Fruit fly (Drosophila melanogaster) whole organism, adult: Measurements from ENCODE around the gene et.

Source experiments
- CG11617 ChIP-seq: fragments of 200-800 bp; sonication (Bioruptor generic); optimal IDR thresholded peaks from 2 replicates; lab custom pipeline; 2017; ENCODE audit warnings: mild to moderate bottlenecking, missing biosample characterization, missing genetic modification reagents, missing genetic modification characterization
- CG14711 ChIP-seq: fragments of 200-800 bp; sonication (Bioruptor generic); optimal IDR thresholded peaks from 2 replicates; lab custom pipeline; 2018; ENCODE audit warnings: missing biosample characterization, mild to moderate bottlenecking, missing genetic modification characterization, moderate library complexity
- CG1620 ChIP-seq: fragments of 200-800 bp; sonication (Bioruptor generic); optimal IDR thresholded peaks from 2 replicates; lab custom pipeline; 2016; ENCODE audit warnings: missing biosample characterization, missing genetic modification characterization
- CG33017 ChIP-seq: fragments of 200-800 bp; sonication (Bioruptor generic); optimal IDR thresholded peaks from 2 replicates; lab custom pipeline; 2018; ENCODE audit warnings: missing biosample characterization, mild to moderate bottlenecking, missing genetic modification characterization, moderate library complexity
- CG5204 ChIP-seq: fragments of 200-800 bp; sonication (Bioruptor generic); optimal IDR thresholded peaks from 2 replicates; lab custom pipeline; 2016; ENCODE audit warnings: missing biosample characterization, missing genetic modification characterization
- CG7045 ChIP-seq: fragments of 200-800 bp; sonication (Bioruptor generic); optimal IDR thresholded peaks from 2 replicates; lab custom pipeline; 2017; ENCODE audit warnings: missing biosample characterization, mild to moderate bottlenecking, missing genetic modification characterization
- CG7101 ChIP-seq: fragments of 200-800 bp; sonication (Bioruptor generic); optimal IDR thresholded peaks from 2 replicates; lab custom pipeline; 2018; ENCODE audit warnings: missing biosample characterization, mild to moderate bottlenecking, missing genetic modification characterization, moderate library complexity
- Clk ChIP-seq: fragments of 200-800 bp; sonication (Bioruptor generic); optimal IDR thresholded peaks from 2 replicates; lab custom pipeline; 2017; ENCODE audit warnings: missing biosample characterization, missing genetic modification characterization
- Crg-1 ChIP-seq: fragments of 200-800 bp; sonication (Bioruptor generic); optimal IDR thresholded peaks from 2 replicates; lab custom pipeline; 2016; ENCODE audit warnings: missing biosample characterization, missing genetic modification characterization
- cic ChIP-seq: fragments of 200-800 bp; sonication (Bioruptor generic); optimal IDR thresholded peaks from 2 replicates; lab custom pipeline; 2017; ENCODE audit warnings: missing biosample characterization, mild to moderate bottlenecking, missing genetic modification characterization, moderate library complexity
- cnc ChIP-seq, 2 experiments: fragments of >200 bp; optimal IDR thresholded peaks; 2 replicates each; lab custom pipeline; 2017
- kay ChIP-seq: fragments of 200-800 bp; sonication (Bioruptor generic); peaks from one replicate; lab custom pipeline; 2016; ENCODE audit warnings: missing biosample characterization, missing genetic modification characterization, borderline replicate concordance
- pad ChIP-seq: fragments of 200-800 bp; sonication (Bioruptor generic); optimal IDR thresholded peaks from 3 replicates; lab custom pipeline; 2017; ENCODE audit warnings: missing biosample characterization, missing genetic modification characterization, mild to moderate bottlenecking, moderate library complexity, missing genetic modification reagents
- tj ChIP-seq: fragments of 200-800 bp; sonication (Bioruptor generic); optimal IDR thresholded peaks from 3 replicates; lab custom pipeline; 2017; ENCODE audit warnings: missing biosample characterization, mild to moderate bottlenecking, missing genetic modification characterization, moderate library complexity

DNA sequence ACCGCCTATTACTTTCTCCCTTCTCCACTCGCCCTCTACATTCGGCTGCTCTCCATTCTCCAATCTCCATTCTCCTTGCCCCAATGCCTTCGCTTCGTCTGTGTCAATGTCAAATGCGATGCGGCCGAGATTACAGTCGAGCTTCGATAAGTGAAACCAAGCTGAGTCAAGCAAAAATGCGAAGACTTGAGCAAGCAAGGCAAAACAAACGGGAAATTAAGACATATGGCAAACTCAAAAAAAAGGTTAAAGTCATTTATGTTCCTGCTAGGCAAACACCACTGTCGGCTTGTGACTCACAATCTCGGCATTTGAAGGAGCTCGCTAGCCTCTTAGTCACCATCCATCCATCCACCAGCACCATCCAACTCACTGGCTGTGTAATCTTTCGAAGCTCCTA, 7.3 kb downstream of the et start:
- TF ChIP-seq CG1620 (GFP tag; lab: Kevin White, UChicago) (peak; percentile 96), CG7101 (tag; lab: Kevin White, UChicago) (peak; percentile 98), kay (GFP tag; lab: Kevin White, UChicago) (peak; percentile 99), Crg-1 (GFP tag; lab: Kevin White, UChicago) (peak; percentile 93), tj (GFP tag; lab: Kevin White, UChicago) (peak; percentile 81), CG5204 (GFP tag; lab: Kevin White, UChicago) (peak; percentile 95), cic (GFP tag; lab: Kevin White, UChicago) (peak; percentile 44), CG14711 (tag; lab: Kevin White, UChicago) (peak; percentile 88), Clk (GFP tag; lab: Kevin White, UChicago) (peak; percentile 84), CG33017 (peak; percentile 93), CG7045 (GFP tag; lab: Kevin White, UChicago) (peak; percentile 91), cnc (optimal IDR thresholded peaks at IDR 0.05; lab: Kevin White, UChicago) (no peak), pad (GFP tag; lab: Kevin White, UChicago) (peak; percentile 83), CG11617 (GFP tag; lab: Kevin White, UChicago) (peak; percentile 94)
